Fruit fly (Drosophila melanogaster) whole organism, embryonic: Measurements from ENCODE around the gene SNRPG.

Source experiments
- ATbp ChIP-seq: fragments of 200-800 bp; sonication (Bioruptor generic); optimal IDR thresholded peaks from 2 replicates; lab custom pipeline; 2017; ENCODE audit warnings: missing biosample characterization, mild to moderate bottlenecking, missing genetic modification characterization, missing genetic modification reagents
- Bgb ChIP-seq: fragments of 200-800 bp; sonication (Bioruptor generic); IDR thresholded peaks from 2 replicates; pipeline ENCODE4 v1.3.6; 2022; ENCODE audit warnings: missing biosample characterization, missing genetic modification characterization; ENCODE audit not compliant: partially characterized antibody
- CG10267 ChIP-seq: fragments of 200-800 bp; sonication (Bioruptor generic); optimal IDR thresholded peaks from 2 replicates; lab custom pipeline; 2018; ENCODE audit warnings: missing biosample characterization, mild to moderate bottlenecking, missing genetic modification characterization, moderate library complexity
- CG10543 ChIP-seq: fragments of 200-800 bp; sonication (Bioruptor generic); optimal IDR thresholded peaks from 3 replicates; lab custom pipeline; 2017; ENCODE audit warnings: missing biosample characterization, mild to moderate bottlenecking, missing genetic modification characterization, moderate library complexity
- CG10654 ChIP-seq: fragments of 200-800 bp; sonication (Bioruptor generic); optimal IDR thresholded peaks from 2 replicates; lab custom pipeline; 2016; ENCODE audit warnings: missing biosample characterization, missing genetic modification characterization
- CG11560 ChIP-seq: fragments of 200-800 bp; sonication (Bioruptor generic); IDR thresholded peaks from 3 replicates; pipeline ENCODE4 v1.3.6; 2022; ENCODE audit warnings: missing biosample characterization, missing genetic modification characterization
- CG12236 ChIP-seq: fragments of 200-800 bp; sonication (Bioruptor generic); optimal IDR thresholded peaks from 2 replicates; lab custom pipeline; 2016; ENCODE audit warnings: missing biosample characterization, missing genetic modification characterization
- CG12299 ChIP-seq: fragments of 200-800 bp; sonication (Bioruptor generic); optimal IDR thresholded peaks from 2 replicates; lab custom pipeline; 2018; ENCODE audit warnings: missing biosample characterization, mild to moderate bottlenecking, missing genetic modification characterization
- CG12391 ChIP-seq: fragments of 200-800 bp; sonication (Bioruptor generic); optimal IDR thresholded peaks from 3 replicates; lab custom pipeline; 2018; ENCODE audit warnings: missing biosample characterization, mild to moderate bottlenecking, missing genetic modification characterization, moderate library complexity
- CG14667 ChIP-seq: fragments of 200-800 bp; sonication (Bioruptor generic); IDR thresholded peaks from 2 replicates; pipeline ENCODE4 v1.3.6; 2022; ENCODE audit warnings: missing biosample characterization, missing genetic modification characterization
- CG14860 ChIP-seq: fragments of 200-800 bp; sonication (Bioruptor generic); IDR thresholded peaks from 3 replicates; pipeline ENCODE4 v1.3.6; 2022; ENCODE audit warnings: missing biosample characterization, missing genetic modification characterization; ENCODE audit not compliant: partially characterized antibody
- CG15479 ChIP-seq: fragments of 200-800 bp; sonication (Bioruptor generic); optimal IDR thresholded peaks from 3 replicates; lab custom pipeline; 2019; ENCODE audit warnings: missing biosample characterization, mild to moderate bottlenecking, missing genetic modification characterization, moderate library complexity
- CG15514 ChIP-seq: fragments of 200-800 bp; sonication (Bioruptor generic); optimal IDR thresholded peaks from 3 replicates; lab custom pipeline; 2017; ENCODE audit warnings: missing biosample characterization, missing genetic modification characterization, mild to moderate bottlenecking, moderate library complexity, missing genetic modification reagents
- CG15601 ChIP-seq: fragments of 200-800 bp; sonication (Bioruptor generic); optimal IDR thresholded peaks from 3 replicates; lab custom pipeline; 2019; ENCODE audit warnings: missing biosample characterization, mild to moderate bottlenecking, missing genetic modification characterization, moderate library complexity
- CG1603 ChIP-seq: fragments of 200-800 bp; sonication (Bioruptor generic); optimal IDR thresholded peaks from 2 replicates; lab custom pipeline; 2019; ENCODE audit warnings: missing biosample characterization, mild to moderate bottlenecking, missing genetic modification characterization, moderate library complexity
- CG16813 ChIP-seq: fragments of 200-800 bp; sonication (Bioruptor generic); IDR thresholded peaks from 3 replicates; pipeline ENCODE4 v1.3.6; 2022; ENCODE audit warnings: missing biosample characterization, missing genetic modification characterization; ENCODE audit not compliant: partially characterized antibody
- CG17802 ChIP-seq: fragments of 200-800 bp; sonication (Bioruptor generic); optimal IDR thresholded peaks from 2 replicates; lab custom pipeline; 2018; ENCODE audit warnings: missing biosample characterization, mild to moderate bottlenecking, missing genetic modification characterization, moderate library complexity
- CG17829 ChIP-seq: fragments of 200-800 bp; optimal IDR thresholded peaks from 2 replicates; lab custom pipeline; 2019; ENCODE audit warnings: missing biosample characterization, mild to moderate bottlenecking, missing genetic modification characterization, moderate library complexity
- CG2129 ChIP-seq: fragments of 200-800 bp; sonication (Bioruptor generic); IDR thresholded peaks from 2 replicates; pipeline ENCODE4 v1.3.6; 2022; ENCODE audit warnings: missing biosample characterization, missing genetic modification characterization; ENCODE audit not compliant: partially characterized antibody
- CG2712 ChIP-seq: fragments of 200-800 bp; optimal IDR thresholded peaks from 3 replicates; lab custom pipeline; 2019; ENCODE audit warnings: missing biosample characterization, mild to moderate bottlenecking, missing genetic modification characterization, moderate library complexity
- CG2875 ChIP-seq: fragments of 200-800 bp; sonication (Bioruptor generic); optimal IDR thresholded peaks from 2 replicates; lab custom pipeline; 2017; ENCODE audit warnings: missing biosample characterization, mild to moderate bottlenecking, missing genetic modification characterization, missing genetic modification reagents
- CG34224 ChIP-seq: fragments of 200-800 bp; sonication (Bioruptor generic); IDR thresholded peaks from 3 replicates; pipeline ENCODE4 v1.3.6; 2022; ENCODE audit warnings: missing biosample characterization, missing genetic modification characterization; ENCODE audit not compliant: partially characterized antibody
- CG6654 ChIP-seq: fragments of 200-800 bp; sonication (Bioruptor generic); optimal IDR thresholded peaks from 2 replicates; lab custom pipeline; 2017; ENCODE audit warnings: missing biosample characterization, mild to moderate bottlenecking, missing genetic modification characterization
- CG6791 ChIP-seq: fragments of 200-800 bp; sonication (Bioruptor generic); IDR thresholded peaks from 3 replicates; pipeline ENCODE4 v1.3.6; 2022; ENCODE audit warnings: missing biosample characterization, missing genetic modification characterization; ENCODE audit not compliant: partially characterized antibody
- CG7963 ChIP-seq: fragments of 200-800 bp; sonication (Bioruptor generic); IDR thresholded peaks from 3 replicates; pipeline ENCODE4 v1.3.6; 2022; ENCODE audit warnings: missing biosample characterization, missing genetic modification characterization; ENCODE audit not compliant: partially characterized antibody
- CG7987 ChIP-seq: fragments of 200-800 bp; sonication (Bioruptor generic); optimal IDR thresholded peaks from 2 replicates; lab custom pipeline; 2018; ENCODE audit warnings: missing biosample characterization, mild to moderate bottlenecking, missing genetic modification characterization, moderate library complexity
- CG9797 ChIP-seq: fragments of 200-800 bp; sonication (Bioruptor generic); optimal IDR thresholded peaks from 3 replicates; lab custom pipeline; 2018; ENCODE audit warnings: missing biosample characterization, mild to moderate bottlenecking, missing genetic modification characterization
- Dbx ChIP-seq: fragments of 200-800 bp; sonication (Bioruptor generic); IDR thresholded peaks from 3 replicates; pipeline ENCODE4 v1.3.6; 2022; ENCODE audit warnings: missing biosample characterization, missing genetic modification characterization
- Dip2 ChIP-seq: fragments of 200-800 bp; sonication (Bioruptor generic); IDR thresholded peaks from 2 replicates; pipeline ENCODE4 v1.3.6; 2022; ENCODE audit warnings: missing biosample characterization, missing genetic modification characterization
- Dip3 ChIP-seq: fragments of 200-800 bp; sonication (Bioruptor generic); optimal IDR thresholded peaks from 3 replicates; lab custom pipeline; 2016; ENCODE audit warnings: missing biosample characterization, missing genetic modification characterization
- Doc3 ChIP-seq: fragments of 200-800 bp; sonication (Bioruptor generic); IDR thresholded peaks from 3 replicates; pipeline ENCODE4 v1.3.6; 2022; ENCODE audit warnings: missing biosample characterization, missing genetic modification characterization; ENCODE audit not compliant: partially characterized antibody
- E2f2 ChIP-seq: fragments of 200-800 bp; sonication (Bioruptor generic); IDR thresholded peaks from 2 replicates; pipeline ENCODE4 v1.3.6; 2022; ENCODE audit warnings: missing biosample characterization, missing genetic modification characterization
- ERR ChIP-seq: fragments of 200-800 bp; sonication (Bioruptor generic); optimal IDR thresholded peaks from 2 replicates; lab custom pipeline; 2016; ENCODE audit warnings: missing biosample characterization, missing genetic modification characterization
- Fer1 ChIP-seq: fragments of 200-800 bp; sonication (Bioruptor generic); optimal IDR thresholded peaks from 2 replicates; lab custom pipeline; 2017; ENCODE audit warnings: missing biosample characterization, mild to moderate bottlenecking, missing genetic modification characterization
- HLH4C ChIP-seq: fragments of 200-800 bp; sonication (Bioruptor generic); IDR thresholded peaks from 3 replicates; pipeline ENCODE4 v1.3.6; 2022; ENCODE audit warnings: missing biosample characterization, missing genetic modification characterization; ENCODE audit not compliant: partially characterized antibody
- Hmr ChIP-seq: fragments of 200-800 bp; sonication (Bioruptor generic); optimal IDR thresholded peaks from 3 replicates; lab custom pipeline; 2017; ENCODE audit warnings: mild to moderate bottlenecking, missing biosample characterization, missing genetic modification reagents, missing genetic modification characterization
- Myb ChIP-seq: fragments of 200-800 bp; sonication (Bioruptor generic); optimal IDR thresholded peaks from 2 replicates; lab custom pipeline; 2016; ENCODE audit warnings: missing biosample characterization, missing genetic modification characterization
- Oli ChIP-seq: fragments of 200-800 bp; sonication (Bioruptor generic); optimal IDR thresholded peaks from 2 replicates; lab custom pipeline; 2018; ENCODE audit warnings: missing biosample characterization, mild to moderate bottlenecking, missing genetic modification characterization, moderate library complexity
- Opbp ChIP-seq: fragments of 200-800 bp; sonication (Bioruptor generic); IDR thresholded peaks from 3 replicates; pipeline ENCODE4 v1.3.6; 2022; ENCODE audit warnings: missing biosample characterization, missing genetic modification characterization; ENCODE audit not compliant: partially characterized antibody
- Sry-δ ChIP-seq: fragments of 200-800 bp; sonication (Bioruptor generic); optimal IDR thresholded peaks from 2 replicates; lab custom pipeline; 2016; ENCODE audit warnings: missing biosample characterization, missing genetic modification characterization
- abd-A ChIP-seq: fragments of 200-800 bp; sonication (Bioruptor generic); optimal IDR thresholded peaks from 3 replicates; lab custom pipeline; 2019; ENCODE audit warnings: missing biosample characterization, mild to moderate bottlenecking, missing genetic modification characterization, moderate library complexity
- chinmo ChIP-seq: fragments of 200-800 bp; sonication (Bioruptor generic); IDR thresholded peaks from 4 replicates; pipeline ENCODE4 v1.3.6; 2022; ENCODE audit warnings: missing biosample characterization, missing genetic modification characterization; ENCODE audit not compliant: partially characterized antibody
- h ChIP-seq: fragments of >200 bp; optimal IDR thresholded peaks from 2 replicates; lab custom pipeline; 2017
- insv ChIP-seq, 2 experiments: fragments of 200-800 bp; sonication (Bioruptor generic); optimal IDR thresholded peaks; 3 replicates each; lab custom pipeline; 2016 to 2018; ENCODE audit warnings: missing biosample characterization in 2 of 2, missing genetic modification characterization in 2 of 2
- lilli ChIP-seq: fragments of 200-800 bp; sonication (Bioruptor generic); optimal IDR thresholded peaks from 3 replicates; lab custom pipeline; 2016; ENCODE audit warnings: missing biosample characterization, missing genetic modification characterization
- nmo ChIP-seq: fragments of 200-800 bp; sonication (Bioruptor generic); optimal IDR thresholded peaks from 2 replicates; lab custom pipeline; 2018; ENCODE audit warnings: missing biosample characterization, mild to moderate bottlenecking, missing genetic modification characterization, moderate library complexity
- pita ChIP-seq: fragments of 200-800 bp; sonication (Bioruptor generic); optimal IDR thresholded peaks from 2 replicates; lab custom pipeline; 2017; ENCODE audit warnings: missing biosample characterization, mild to moderate bottlenecking, missing genetic modification characterization
- schlank ChIP-seq: fragments of 200-800 bp; sonication (Bioruptor generic); optimal IDR thresholded peaks from 2 replicates; lab custom pipeline; 2018; ENCODE audit warnings: missing biosample characterization, mild to moderate bottlenecking, missing genetic modification characterization
- scrt ChIP-seq: fragments of 200-800 bp; sonication (Bioruptor generic); optimal IDR thresholded peaks from 2 replicates; lab custom pipeline; 2018; ENCODE audit warnings: missing biosample characterization, mild to moderate bottlenecking, missing genetic modification characterization, moderate library complexity

The SNRPG gene

DNA sequence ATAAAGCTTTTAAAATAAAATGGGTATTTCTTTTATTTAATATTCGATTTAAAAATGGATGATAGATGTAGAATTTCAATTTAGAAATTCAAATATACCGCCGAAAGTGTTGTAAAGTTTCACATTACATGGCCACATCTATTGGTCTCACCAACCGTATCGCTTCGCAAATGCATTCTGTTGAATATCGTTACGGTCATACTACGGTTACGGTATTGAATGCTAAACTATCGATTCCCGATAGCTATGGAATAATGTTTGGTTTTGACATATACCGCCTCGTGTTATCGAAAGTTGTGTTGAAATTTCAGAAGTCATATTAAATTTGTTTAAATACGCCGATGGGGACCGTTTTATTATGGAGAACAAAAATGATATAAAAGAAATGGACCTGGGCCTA is 10.9 kb upstream of the SNRPG start, which contains the start of the genes CG32573 and CG42512 (continued):
- TF ChIP-seq schlank (tag; lab: Kevin White, UChicago) (no peak), CG15479 (no peak), Dip3 (GFP tag; lab: Kevin White, UChicago) (no peak), E2f2 (GFP tag; lab: Robert Waterston, UW) (peak; percentile 96), CG11560 (tag; lab: Robert Waterston, UW) (no peak), lilli (GFP tag; lab: Kevin White, UChicago) (no peak), chinmo (peak; percentile 90), CG10543 (no peak), CG1603 (peak; percentile 79), CG34224 (GFP tag; lab: Robert Waterston, UW) (peak; percentile 79), Hmr (GFP tag; lab: Kevin White, UChicago) (peak; percentile 19), scrt (GFP tag; lab: Kevin White, UChicago) (no peak), HLH4C (GFP tag; lab: Robert Waterston, UW) (peak; percentile 77), h (lab: Kevin White, UChicago) (no peak), Dbx (no peak), CG10267 (tag; lab: Kevin White, UChicago) (peak; percentile 91), Oli (tag; lab: Kevin White, UChicago) (no peak), Doc3 (GFP tag; lab: Robert Waterston, UW) (peak; percentile 62; the same call in 2 of the 3 replicates), Fer1 (GFP tag; lab: Kevin White, UChicago) (no peak), nmo (GFP tag; lab: Kevin White, UChicago) (peak; percentile 23), Dip2 (GFP tag; lab: Robert Waterston, UW) (no peak), Opbp (GFP tag; lab: Robert Waterston, UW) (peak; percentile 84; the same call in 2 of the 3 replicates), CG2712 (tag; lab: Kevin White, UChicago) (peak; percentile 12), CG2129 (peak; percentile 42), CG6791 (GFP tag; lab: Robert Waterston, UW) (peak; percentile 62; the same call in 2 of the 3 replicates), CG17802 (tag; lab: Kevin White, UChicago) (no peak), pita (GFP tag; lab: Kevin White, UChicago) (peak; percentile 24), CG14860 (GFP tag; lab: Robert Waterston, UW) (peak; percentile 38; the same call in 1 of the 3 replicates), CG9797 (GFP tag; lab: Kevin White, UChicago) (peak; percentile 78), insv (GFP tag; optimal IDR thresholded peaks at IDR 0.05; lab: Kevin White, UChicago) (peak in 1 of 2 experiments; percentile 71), CG7963 (GFP tag; lab: Robert Waterston, UW) (peak; percentile 69), Bgb (GFP tag; lab: Robert Waterston, UW) (peak; percentile 79), ATbp (no peak), CG16813 (GFP tag; lab: Robert Waterston, UW) (peak; percentile 67), CG15601 (tag; lab: Kevin White, UChicago) (peak; percentile 24), CG12236 (no peak), Sry-δ (peak; percentile 72), ERR (GFP tag; lab: Kevin White, UChicago) (no peak), abd-A (tag; lab: Kevin White, UChicago) (no peak), CG17829 (tag; lab: Kevin White, UChicago) (peak; percentile 16), CG6654 (GFP tag; lab: Kevin White, UChicago) (no peak), CG12299 (tag; lab: Kevin White, UChicago) (no peak), Myb (GFP tag; lab: Kevin White, UChicago) (peak; percentile 24), CG14667 (no peak), CG10654 (GFP tag; lab: Kevin White, UChicago) (no peak), CG7987 (GFP tag; lab: Kevin White, UChicago) (no peak), CG15514 (GFP tag; lab: Kevin White, UChicago) (peak; percentile 61), CG2875 (GFP tag; lab: Kevin White, UChicago) (no peak), CG12391 (tag; lab: Kevin White, UChicago) (peak; percentile 23)
